Fruit fly (Drosophila melanogaster): ENCODE results near the gene CG33645.

CG33645 gene

dm6 chr2L:13512182-13513032 is 20.2 kb upstream of the CG33645 start (continued):
- no peak for TF ChIP-seq CG10979 (tag; optimal IDR thresholded peaks at IDR 0.05)
- TF ChIP-seq Poxn (GFP tag; IDR thresholded peaks at IDR 0.05), result no peak
- peak; percentile 99 for TF ChIP-seq crol (GFP tag; IDR thresholded peaks at IDR 0.05)
- TF ChIP-seq CG4404 (GFP tag; IDR thresholded peaks at IDR 0.05), result no peak
- TF ChIP-seq so (GFP tag; IDR thresholded peaks at IDR 0.05), result no peak; the same call in 2 of the 3 replicates
- TF ChIP-seq CG12236 (GFP tag; optimal IDR thresholded peaks at IDR 0.05), result no peak
- TF ChIP-seq Atf-2 (GFP tag; optimal IDR thresholded peaks at IDR 0.05), result no peak
- peak; percentile 60; the same call in 1 of the 3 replicates for TF ChIP-seq CG2889 (GFP tag; IDR thresholded peaks at IDR 0.05)
- no peak for TF ChIP-seq CG17802 (tag; optimal IDR thresholded peaks at IDR 0.05)
- TF ChIP-seq vnd (GFP tag; IDR thresholded peaks at IDR 0.05; ENCODE audit: partially characterized antibody), result no peak
- no peak for TF ChIP-seq MESR4 (GFP tag; optimal IDR thresholded peaks at IDR 0.05)
- no peak for TF ChIP-seq CG33557 (GFP tag; optimal IDR thresholded peaks at IDR 0.05)
- no peak for TF ChIP-seq CG33213 (GFP tag; optimal IDR thresholded peaks at IDR 0.05)
- peak; percentile 24 for TF ChIP-seq org-1 (GFP tag; optimal IDR thresholded peaks at IDR 0.05)
- no peak for TF ChIP-seq CG6765 (GFP tag; optimal IDR thresholded peaks at IDR 0.05)
- TF ChIP-seq CG9817 (tag; optimal IDR thresholded peaks at IDR 0.05), result peak; percentile 34
- no peak for TF ChIP-seq usp (GFP tag; optimal IDR thresholded peaks at IDR 0.05)
- peak; percentile 55; the same call in 2 of the 3 replicates for TF ChIP-seq tgo (GFP tag; IDR thresholded peaks at IDR 0.05)
- no peak for TF ChIP-seq tll (GFP tag; optimal IDR thresholded peaks at IDR 0.05)
- peak; percentile 47 for TF ChIP-seq CG3281 (GFP tag; optimal IDR thresholded peaks at IDR 0.05)
- TF ChIP-seq HLH3B (GFP tag; IDR thresholded peaks at IDR 0.05), result peak; percentile 55
- peak; percentile 49 for TF ChIP-seq dmrt99B (tag; optimal IDR thresholded peaks at IDR 0.05)
- no peak for TF ChIP-seq CG7928 (GFP tag; optimal IDR thresholded peaks at IDR 0.05)
- TF ChIP-seq Drgx (GFP tag; IDR thresholded peaks at IDR 0.05), result peak; percentile 38; the same call in 1 of the 2 replicates
- TF ChIP-seq PHDP (tag; optimal IDR thresholded peaks at IDR 0.05), result peak; percentile 44
- no peak for TF ChIP-seq CG10147 (GFP tag; optimal IDR thresholded peaks at IDR 0.05)
- TF ChIP-seq BEAF-32 (GFP tag; optimal IDR thresholded peaks at IDR 0.05), result no peak
- peak; percentile 21 for TF ChIP-seq CG4854 (GFP tag; optimal IDR thresholded peaks at IDR 0.05)
- no peak for TF ChIP-seq prd (optimal IDR thresholded peaks at IDR 0.05)
- TF ChIP-seq prd (GFP tag; IDR thresholded peaks at IDR 0.05), result peak; percentile 45; the same call in 2 of the 3 replicates
- no peak for TF ChIP-seq CG43689 (GFP tag; IDR thresholded peaks at IDR 0.05)
- TF ChIP-seq tx (GFP tag; optimal IDR thresholded peaks at IDR 0.05), result no peak
- no peak for TF ChIP-seq Oaz (GFP tag; IDR thresholded peaks at IDR 0.05)
- no peak for TF ChIP-seq Vsx1 (GFP tag; optimal IDR thresholded peaks at IDR 0.05)
- TF ChIP-seq CG3163 (GFP tag; optimal IDR thresholded peaks at IDR 0.05), result no peak
- TF ChIP-seq p53 (GFP tag; optimal IDR thresholded peaks at IDR 0.05), result no peak
- peak; percentile 46 for TF ChIP-seq unpg (GFP tag; optimal IDR thresholded peaks at IDR 0.05)
- no peak for TF ChIP-seq E2f2 (GFP tag; IDR thresholded peaks at IDR 0.05)
- TF ChIP-seq Doc2 (GFP tag; IDR thresholded peaks at IDR 0.05), result no peak
- TF ChIP-seq Hr51 (GFP tag; optimal IDR thresholded peaks at IDR 0.05), result peak in 1 of 2 experiments; percentile 66
- peak; percentile 19 to 41 for TF ChIP-seq Pdp1 (GFP tag; optimal IDR thresholded peaks at IDR 0.05)
- no peak for TF ChIP-seq CG3065 (GFP tag; optimal IDR thresholded peaks at IDR 0.05)
- TF ChIP-seq ash1 (GFP tag; optimal IDR thresholded peaks at IDR 0.05), result no peak
- 0 out of 3 replicates have a peak, but pooled peaks have one; percentile 6 for TF ChIP-seq zen2 (GFP tag; IDR thresholded peaks at IDR 0.05; ENCODE audit: partially characterized antibody)
- TF ChIP-seq sr (GFP tag; IDR thresholded peaks at IDR 0.05), result no peak
- TF ChIP-seq Dad (GFP tag; optimal IDR thresholded peaks at IDR 0.05), result no peak
- no peak for TF ChIP-seq sna (GFP tag; IDR thresholded peaks at IDR 0.05; ENCODE audit: partially characterized antibody)
- no peak for TF ChIP-seq stwl (tag; optimal IDR thresholded peaks at IDR 0.05)
- TF ChIP-seq Rx (GFP tag; IDR thresholded peaks at IDR 0.05), result no peak
